Worm (Caenorhabditis elegans): ENCODE results near the gene nhr-130.
A peak's percentile ranks its signal among the peaks of the same experiment; 100 is the strongest.

nhr-130 gene

ce11 chrV:483289-483795 is at the start of gene nhr-130:
nhr-130 (minus strand) TSS chrV:483339.
- TF ChIP-seq nhr-80 (tag; optimal IDR thresholded peaks at IDR 0.05), result peak; percentile 42
- TF ChIP-seq somi-1 (GFP tag; optimal IDR thresholded peaks at IDR 0.05), result no peak
- TF ChIP-seq snpc-3.4 (tag; optimal IDR thresholded peaks at IDR 0.05), result no peak

DNA sequence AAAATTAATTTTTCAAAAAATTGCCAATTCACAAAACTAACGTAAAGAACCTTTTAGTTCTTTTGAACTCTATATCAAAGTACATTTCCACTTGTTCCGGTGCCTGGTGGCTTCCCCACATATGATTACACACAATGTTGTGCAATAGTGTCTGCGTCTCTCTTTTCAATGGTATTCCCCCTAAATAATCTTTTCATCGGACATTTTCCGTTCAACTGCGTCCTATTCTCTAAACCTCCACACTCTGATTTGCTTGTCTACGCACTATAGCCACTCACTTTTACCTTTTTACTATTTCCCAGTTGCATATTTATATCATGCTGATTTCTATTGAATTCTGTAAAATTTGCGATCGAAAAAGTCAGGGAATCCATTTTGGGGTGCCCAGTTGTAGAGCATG is 48.9 kb upstream of the nhr-130 start, which contains the start of gene nhr-58:
Gene nhr-58 (plus strand): TSS at position 214 of the 400 bp plus-strand sequence.
- TF ChIP-seq pha-4 (tag; optimal IDR thresholded peaks at IDR 0.05) (peak; percentile 87), attf-5 (GFP tag; optimal IDR thresholded peaks at IDR 0.05) (peak; percentile 59), hmg-1.2 (GFP tag; IDR thresholded peaks at IDR 0.05) (peak; percentile 37; the same call in 1 of the 2 replicates), atf-7 (tag; optimal IDR thresholded peaks at IDR 0.05) (peak; percentile 36), dpl-1 (GFP tag; optimal IDR thresholded peaks at IDR 0.05) (no peak), nhr-179 (tag; optimal IDR thresholded peaks at IDR 0.05) (no peak), dox-1 (GFP tag; IDR thresholded peaks at IDR 0.05) (0 out of 2 replicates have a peak, but pooled peaks have one; percentile 16), snpc-4 (GFP tag; optimal IDR thresholded peaks at IDR 0.05) (no peak), snpc-4 (tag; optimal IDR thresholded peaks at IDR 0.05) (peak in 1 of 4 experiments; percentile 6), tbp1 (GFP tag; optimal IDR thresholded peaks at IDR 0.05) (peak; percentile 1), ZK185.1 (tag; optimal IDR thresholded peaks at IDR 0.05; ENCODE audit: poor library complexity, severe bottlenecking) (peak; percentile 15), ceh-40 (GFP tag; IDR thresholded peaks at IDR 0.05) (0 out of 2 replicates have a peak, but pooled peaks have one; percentile 14), nhr-80 (tag; optimal IDR thresholded peaks at IDR 0.05) (peak; percentile 79), rec-8 (tag; optimal IDR thresholded peaks at IDR 0.05) (no peak)

DNA sequence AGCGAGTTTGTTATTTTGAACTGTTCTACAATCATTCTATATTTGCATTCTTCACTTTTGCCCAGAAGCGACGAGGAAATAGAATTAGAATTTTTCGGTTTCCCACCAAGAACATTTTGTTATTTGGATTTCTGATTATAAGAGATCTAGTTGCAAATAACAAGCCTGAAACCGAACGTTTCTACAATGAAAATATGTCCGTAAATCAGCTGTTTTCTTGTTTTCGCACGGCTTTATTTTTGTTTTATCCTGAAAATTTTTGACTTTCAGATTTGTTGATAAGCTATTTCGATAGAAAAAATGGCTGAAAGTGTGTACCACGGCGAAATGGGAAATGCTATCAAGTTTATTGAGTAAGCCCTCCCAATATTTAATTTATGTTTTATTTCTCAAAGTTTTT is 44.5 kb upstream of the nhr-130 start, which contains the start of gene srw-108:
Gene srw-108 (plus strand): TSS at position 301 of the 400 bp plus-strand sequence.
- TF ChIP-seq lin-40 (tag; optimal IDR thresholded peaks at IDR 0.05), result no peak
- TF ChIP-seq unc-62 (GFP tag; optimal IDR thresholded peaks at IDR 0.05), result no peak
- no peak for TF ChIP-seq ceh-40 (GFP tag; IDR thresholded peaks at IDR 0.05)
- no peak for TF ChIP-seq F55B11.4 (tag; optimal IDR thresholded peaks at IDR 0.05; ENCODE audit: borderline replicate concordance, insufficient read depth)
- TF ChIP-seq aptf-3 (GFP tag; IDR thresholded peaks at IDR 0.05), result no peak
- TF ChIP-seq hrde-1 (tag; optimal IDR thresholded peaks at IDR 0.05; ENCODE audit: borderline replicate concordance), result no peak
- TF ChIP-seq nfya-1 (tag; optimal IDR thresholded peaks at IDR 0.05; ENCODE audit: borderline replicate concordance, insufficient read depth), result no peak
- no peak for TF ChIP-seq xnd-1 (tag; optimal IDR thresholded peaks at IDR 0.05)
- no peak for TF ChIP-seq lin-35 (GFP tag; optimal IDR thresholded peaks at IDR 0.05)
- TF ChIP-seq rcor-1 (GFP tag; IDR thresholded peaks at IDR 0.05), result no peak
- TF ChIP-seq ceh-58 (GFP tag; IDR thresholded peaks at IDR 0.05), result no peak
- no peak for TF ChIP-seq ztf-6 (GFP tag; IDR thresholded peaks at IDR 0.05)

- TF ChIP-seq ekl-4 (GFP tag; IDR thresholded peaks at IDR 0.05) (no peak), dox-1 (GFP tag; IDR thresholded peaks at IDR 0.05) (no peak), snpc-1.1 (tag; optimal IDR thresholded peaks at IDR 0.05; ENCODE audit: insufficient read depth) (no peak), attf-5 (GFP tag; optimal IDR thresholded peaks at IDR 0.05) (no peak), rpc-1 (optimal IDR thresholded peaks at IDR 0.05) (no peak), rpc-1 (tag; optimal IDR thresholded peaks at IDR 0.05) (no peak), F23B12.7 (tag; optimal IDR thresholded peaks at IDR 0.05; ENCODE audit: insufficient read depth) (no peak), madf-10 (tag; optimal IDR thresholded peaks at IDR 0.05) (no peak), let-607 (tag; optimal IDR thresholded peaks at IDR 0.05) (no peak)
These were observed 41.9 kb upstream of the nhr-130 start, which contains the start of gene R11G11.16 for ce11 chrV:525040-525439. R11G11.16 (minus strand) TSS chrV:525140.

All from whole organism, young adult.